Worm (Caenorhabditis elegans): ENCODE results near the gene F48B9.1.

DNA sequence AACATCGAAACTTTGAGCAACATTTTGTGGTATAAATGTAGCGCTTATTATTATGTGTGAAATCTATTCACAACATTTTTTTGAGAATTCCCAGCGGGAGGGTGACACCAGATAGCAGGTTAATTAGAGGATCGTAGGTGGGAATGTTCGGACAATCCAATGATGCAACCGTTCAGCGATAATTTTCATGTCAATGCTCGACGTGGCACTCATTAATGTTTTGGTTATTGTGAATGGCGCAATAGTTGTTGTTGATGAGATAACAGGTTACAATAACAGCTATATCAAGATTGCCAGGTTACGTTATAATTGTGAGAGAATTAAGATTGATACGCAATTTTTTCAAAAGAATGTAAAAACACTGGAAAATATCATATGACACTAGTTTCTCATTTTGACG is 50.7 kb downstream of the F48B9.1 start:
- TF ChIP-seq ama-1 (optimal IDR thresholded peaks at IDR 0.05) (no peak), elt-1 (tag; optimal IDR thresholded peaks at IDR 0.05) (no peak), ZK546.5 (tag; optimal IDR thresholded peaks at IDR 0.05) (no peak)
